Worm (Caenorhabditis elegans): Measurements from ENCODE around the gene clec-61.

DNA sequence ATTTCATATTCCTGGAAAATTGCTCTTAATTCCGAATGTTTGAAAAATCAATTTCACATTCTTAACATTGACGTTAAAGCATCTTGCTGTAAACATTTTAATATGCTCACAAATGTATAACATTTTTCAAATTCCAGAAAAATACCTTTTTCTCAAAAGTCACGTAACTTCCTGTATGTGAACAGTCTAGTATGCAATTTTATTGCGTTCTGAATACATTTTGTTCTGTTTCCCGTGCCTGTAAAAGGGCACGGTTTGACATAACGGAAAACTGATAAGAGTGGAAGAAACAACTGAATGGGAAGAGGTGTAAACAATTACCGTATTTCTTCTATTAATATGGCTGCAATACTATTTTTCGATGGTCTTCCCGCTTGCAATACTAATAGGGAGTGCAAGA lies 7.4 kb downstream of the clec-61 start:
- TF ChIP-seq R02D3.7 (tag; optimal IDR thresholded peaks at IDR 0.05) (no peak), nhr-12 (tag; optimal IDR thresholded peaks at IDR 0.05) (no peak), lin-15B (tag; optimal IDR thresholded peaks at IDR 0.05) (no peak), nhr-76 (tag; optimal IDR thresholded peaks at IDR 0.05) (no peak), fkh-10 (GFP tag; optimal IDR thresholded peaks at IDR 0.05) (no peak), elt-2 (tag; optimal IDR thresholded peaks at IDR 0.05) (peak; percentile 67), unc-62 (GFP tag; optimal IDR thresholded peaks at IDR 0.05) (no peak)
